Worm (Caenorhabditis elegans) whole organism, L2 larva: ENCODE results near the gene ZK353.3.

Source experiments
- aly-2 ChIP-seq: fragments of 150-350 bp; optimal IDR thresholded peaks from 2 replicates; lab custom pipeline; 2014; ENCODE audit warnings: missing biosample characterization, missing genetic modification characterization
- ama-1 ChIP-seq: fragments of 150-350 bp; optimal IDR thresholded peaks from 2 replicates; lab custom pipeline; 2018; ENCODE audit warnings: inconsistent platforms
- elt-1 ChIP-seq: fragments of 150-350 bp; optimal IDR thresholded peaks from 2 replicates; lab custom pipeline; 2014; ENCODE audit warnings: missing biosample characterization, missing genetic modification characterization
- elt-3 ChIP-seq: sonication (generic microtip); optimal IDR thresholded peaks from 2 replicates; lab custom pipeline; 2017; ENCODE audit warnings: missing biosample characterization, missing genetic modification characterization
- fos-1 ChIP-seq: fragments of 150-350 bp; optimal IDR thresholded peaks from 2 replicates; lab custom pipeline; 2014; ENCODE audit warnings: missing biosample characterization, missing genetic modification characterization
- nhr-12 ChIP-seq: fragments of 150-350 bp; optimal IDR thresholded peaks from 2 replicates; lab custom pipeline; 2014; ENCODE audit warnings: missing biosample characterization, missing genetic modification characterization
- skn-1 ChIP-seq: sonication (generic microtip); optimal IDR thresholded peaks from 2 replicates; lab custom pipeline; 2017; ENCODE audit warnings: missing biosample characterization, missing genetic modification characterization
- snpc-4 ChIP-seq: fragments of 150-350 bp; optimal IDR thresholded peaks from 2 replicates; lab custom pipeline; 2014; ENCODE audit warnings: missing biosample characterization, missing genetic modification characterization
- unc-62 ChIP-seq: fragments of 150-350 bp; optimal IDR thresholded peaks from 2 replicates; lab custom pipeline; 2014; ENCODE audit warnings: missing biosample characterization, missing genetic modification reagents, missing genetic modification characterization
- ztf-11 ChIP-seq: sonication (generic microtip); optimal IDR thresholded peaks from 2 replicates; lab custom pipeline; 2017; ENCODE audit warnings: missing biosample characterization, missing genetic modification characterization
- ztf-4 ChIP-seq: fragments of 150-350 bp; optimal IDR thresholded peaks from 2 replicates; lab custom pipeline; 2014; ENCODE audit warnings: missing biosample characterization, missing genetic modification characterization

- no peak for TF ChIP-seq elt-1 (tag; lab: Kevin White, UChicago)
- TF ChIP-seq nhr-12 (tag; lab: Kevin White, UChicago) = no peak
- no peak for TF ChIP-seq elt-3 (tag; lab: Kevin White, UChicago)
- TF ChIP-seq ztf-11 (tag; lab: Kevin White, UChicago) = no peak
- TF ChIP-seq snpc-4 (tag; lab: Kevin White, UChicago) = no peak
- TF ChIP-seq aly-2 = no peak
- no peak for TF ChIP-seq unc-62 (GFP tag; lab: Kevin White, UChicago)
- no peak for TF ChIP-seq ama-1 (lab: Kevin White, UChicago)
- peak; percentile 40 for TF ChIP-seq skn-1 (tag; lab: Kevin White, UChicago)
- TF ChIP-seq fos-1 (tag; lab: Kevin White, UChicago) = peak; percentile 63
- TF ChIP-seq ztf-4 (tag; lab: Kevin White, UChicago) = no peak
Observed at ce11 chrIII:8401887-8402286, 6.1 kb downstream of the ZK353.3 start, which contains the start of gene lap-1.
